Fruit fly (Drosophila melanogaster) whole organism: ENCODE results near the gene tal-1A.

Experiments
- CG8478 ChIP-seq: fragments of >200 bp; optimal IDR thresholded peaks from 2 replicates; lab custom pipeline; 2018; ENCODE audit warnings: inconsistent platforms
- Dll ChIP-seq: fragments of >200 bp; optimal IDR thresholded peaks from 2 replicates; lab custom pipeline; 2017
- EcR ChIP-seq, 2 experiments: fragments of >200 bp; optimal IDR thresholded peaks; 2 replicates each; lab custom pipeline; 2017; ENCODE audit warnings: missing biosample characterization in 2 of 2, missing genetic modification characterization in 2 of 2, missing genetic modification reagents in 2 of 2
- pan ChIP-seq: fragments of >200 bp; optimal IDR thresholded peaks from 2 replicates; lab custom pipeline; 2017
- psq ChIP-seq: fragments of >200 bp; optimal IDR thresholded peaks from 2 replicates; lab custom pipeline; 2017
- usp ChIP-seq: fragments of >200 bp; optimal IDR thresholded peaks from 2 replicates; lab custom pipeline; 2017; ENCODE audit warnings: missing biosample characterization, missing genetic modification characterization, mixed read lengths

Gene tal-1A

DNA sequence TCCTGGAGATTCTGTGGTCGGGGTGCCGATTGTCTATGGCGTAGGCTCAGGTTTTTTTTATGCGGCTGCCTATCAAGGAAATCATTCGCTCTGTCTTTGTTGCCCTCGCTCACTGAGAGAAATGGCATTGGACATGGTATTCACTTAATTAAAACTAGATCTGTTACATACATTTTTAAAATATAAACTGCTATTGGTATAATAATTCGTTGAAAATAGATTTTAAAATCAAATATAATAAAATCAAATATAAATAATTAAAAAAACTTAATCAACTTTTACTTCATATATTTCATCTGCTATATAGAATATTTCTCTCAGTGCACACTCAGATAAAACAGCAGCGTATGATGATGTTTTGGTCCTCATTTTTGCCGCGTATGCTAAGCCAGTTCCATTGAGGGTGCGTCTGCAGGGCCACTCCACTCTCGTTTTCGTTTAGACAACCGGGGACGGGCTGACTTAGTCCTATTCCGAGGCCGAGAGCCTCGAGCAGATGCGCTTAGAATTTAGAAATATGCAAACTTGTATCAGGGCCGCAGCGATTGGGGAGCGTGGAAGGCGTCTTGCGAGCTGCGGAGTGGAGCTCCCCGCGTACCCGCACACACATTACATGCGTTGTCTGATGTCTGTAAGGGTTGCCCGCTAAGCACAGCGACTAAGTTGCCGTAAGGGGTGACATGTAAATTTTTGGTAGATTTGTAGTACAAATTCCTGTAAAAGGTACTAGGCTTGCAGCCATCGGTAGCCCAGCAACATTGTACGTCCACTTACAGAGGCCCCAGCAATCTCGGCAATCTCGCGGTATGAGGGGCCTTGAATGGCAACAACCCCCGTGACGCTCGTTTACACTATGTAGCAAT lies 13.1 kb upstream of the tal-1A start:
- TF ChIP-seq pan (lab: Kevin White, UChicago) (no peak), EcR (GFP tag; optimal IDR thresholded peaks at IDR 0.05; lab: Kevin White, UChicago) (no peak), usp (no peak), Dll (lab: Kevin White, UChicago) (no peak), psq (lab: Kevin White, UChicago) (no peak), CG8478 (lab: Kevin White, UChicago) (no peak)

DNA sequence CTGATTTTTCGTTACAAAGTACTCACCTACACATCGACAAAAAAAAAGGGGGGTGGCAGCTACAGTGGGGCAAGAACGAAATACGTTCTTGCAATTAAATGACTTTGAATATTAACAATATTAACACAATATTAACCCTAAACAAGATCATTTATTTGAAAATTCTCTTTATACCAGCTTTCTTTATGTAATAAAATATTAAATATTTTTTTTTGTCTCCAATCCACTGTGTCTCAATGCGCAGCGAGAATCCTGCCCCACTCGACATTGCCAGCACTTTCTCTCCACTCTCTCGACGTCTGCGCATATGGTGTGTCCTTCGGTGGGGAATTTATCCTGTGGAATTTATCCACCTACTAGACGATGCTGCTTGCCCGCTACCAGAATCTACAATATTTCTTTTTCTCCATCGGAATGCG lies 12.5 kb upstream of the tal-1A start:
- TF ChIP-seq usp (no peak), pan (lab: Kevin White, UChicago) (no peak), psq (lab: Kevin White, UChicago) (no peak), CG8478 (lab: Kevin White, UChicago) (no peak), EcR (GFP tag; optimal IDR thresholded peaks at IDR 0.05; lab: Kevin White, UChicago) (no peak), Dll (lab: Kevin White, UChicago) (no peak)

DNA sequence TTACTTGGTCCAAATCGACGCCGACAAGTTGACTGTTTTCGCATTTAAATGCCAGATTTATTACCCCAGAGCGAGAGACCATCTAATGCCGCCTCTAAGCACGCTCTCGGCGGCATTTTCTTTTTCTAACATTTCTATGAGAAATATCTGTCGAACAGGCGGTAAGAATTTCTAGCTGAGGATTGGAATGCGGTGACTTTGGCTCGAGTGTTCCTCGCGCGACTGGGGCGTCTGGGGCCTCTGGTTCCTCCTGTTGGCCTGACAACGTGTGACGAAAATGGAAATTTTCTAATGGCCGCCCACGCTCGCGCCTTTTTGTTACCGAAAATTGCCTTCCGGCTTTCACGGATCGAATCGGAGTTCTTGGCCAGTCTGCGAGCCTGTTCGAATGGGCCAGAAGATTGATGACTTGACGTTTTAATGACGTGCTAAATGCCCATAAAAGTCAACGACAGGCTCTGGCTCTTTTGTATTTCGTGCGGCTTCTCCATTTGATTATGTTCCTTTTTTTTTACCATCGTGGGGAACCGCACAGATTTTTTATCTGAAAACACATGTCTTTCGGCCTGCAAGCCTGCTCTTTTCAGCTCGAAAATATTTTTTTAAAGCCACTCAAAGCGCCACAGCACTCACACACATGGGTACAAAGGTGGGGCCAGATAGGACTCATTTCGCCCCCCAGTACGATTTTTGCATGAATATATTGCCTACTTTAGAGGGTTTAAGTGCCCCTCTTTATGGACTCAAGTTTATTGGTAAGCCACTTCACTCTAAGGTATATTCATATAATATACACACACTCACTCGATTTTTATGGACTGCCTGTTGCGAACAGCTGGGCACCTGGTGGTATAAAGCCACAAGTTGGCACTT lies 11.5 kb upstream of the tal-1A start:
- no peak for TF ChIP-seq EcR (GFP tag; optimal IDR thresholded peaks at IDR 0.05; lab: Kevin White, UChicago)
- TF ChIP-seq pan (lab: Kevin White, UChicago), result no peak
- no peak for TF ChIP-seq CG8478 (lab: Kevin White, UChicago)
- no peak for TF ChIP-seq psq (lab: Kevin White, UChicago)
- TF ChIP-seq usp, result no peak
- TF ChIP-seq Dll (lab: Kevin White, UChicago), result peak; percentile 10

DNA sequence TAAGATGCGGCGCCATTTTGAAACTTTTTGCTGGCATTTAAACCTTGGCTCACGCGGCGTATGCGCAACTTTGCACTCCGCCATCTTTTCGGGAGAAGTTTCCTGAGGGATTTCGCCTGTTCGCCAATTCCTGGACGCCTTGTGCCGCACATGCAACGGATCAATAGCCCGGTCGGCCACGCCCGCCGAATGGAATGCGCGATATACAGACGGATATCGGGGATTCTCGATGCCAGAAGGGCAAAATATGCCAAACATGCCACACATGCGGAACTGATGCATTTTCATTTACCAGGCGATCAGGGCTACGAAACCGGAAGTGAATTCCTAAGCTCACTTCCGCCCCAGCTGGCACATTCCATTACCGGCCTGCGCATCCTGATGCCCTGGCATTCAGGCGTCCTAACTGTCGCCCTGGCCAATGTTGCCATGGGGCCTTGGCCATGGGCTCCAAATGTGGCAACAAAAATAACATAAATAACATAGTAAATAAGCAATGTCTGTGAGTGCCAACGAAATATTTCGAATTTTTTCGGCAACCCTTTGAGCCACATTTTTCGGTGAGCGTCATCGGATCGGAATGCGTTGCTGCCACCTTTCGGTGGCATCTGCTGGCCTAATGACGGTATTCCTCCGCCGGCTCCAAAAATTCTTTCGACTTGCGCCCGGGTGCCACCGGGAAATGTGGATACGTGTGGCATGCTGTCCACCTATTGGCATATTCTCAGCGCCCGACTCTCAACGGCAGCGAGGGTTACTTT lies 10.7 kb upstream of the tal-1A start:
- no peak for TF ChIP-seq psq (lab: Kevin White, UChicago)
- no peak for TF ChIP-seq CG8478 (lab: Kevin White, UChicago)
- no peak for TF ChIP-seq pan (lab: Kevin White, UChicago)
- no peak for TF ChIP-seq Dll (lab: Kevin White, UChicago)

DNA sequence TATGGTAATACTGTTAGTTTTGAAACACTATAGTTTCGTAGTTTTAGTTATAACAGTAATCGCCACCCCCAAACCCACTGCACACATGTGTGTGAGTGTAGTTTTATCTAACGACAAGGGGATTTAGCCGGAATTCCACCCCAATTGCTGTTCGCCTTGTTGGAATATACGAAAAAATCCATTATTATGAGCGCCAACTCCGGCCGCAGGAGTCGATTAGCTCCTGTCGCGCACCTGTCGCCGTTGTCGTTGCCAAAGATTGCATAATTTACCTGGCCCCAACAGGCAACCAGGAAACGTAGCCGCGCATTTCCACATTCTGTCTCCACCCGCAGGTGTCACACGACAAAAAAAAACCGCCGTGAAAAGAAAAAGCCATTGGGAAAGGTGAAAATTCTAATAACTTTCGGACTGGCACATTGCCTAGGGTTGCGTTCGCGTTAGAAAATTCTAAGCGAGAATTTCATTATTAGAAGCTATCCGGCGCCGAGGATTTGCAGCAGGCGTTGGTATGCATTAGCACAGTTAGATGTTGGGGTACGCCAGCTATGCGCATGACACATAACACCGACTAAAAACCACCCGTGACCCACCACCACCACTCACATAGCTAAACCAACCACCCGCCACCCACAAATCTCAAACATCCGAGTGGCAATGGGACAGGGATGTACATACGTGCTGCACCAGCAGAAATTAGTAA lies 9.6 kb upstream of the tal-1A start:
- TF ChIP-seq psq (lab: Kevin White, UChicago) (no peak), CG8478 (lab: Kevin White, UChicago) (no peak), usp (no peak), pan (lab: Kevin White, UChicago) (no peak), EcR (GFP tag; optimal IDR thresholded peaks at IDR 0.05; lab: Kevin White, UChicago) (no peak), Dll (lab: Kevin White, UChicago) (no peak)

DNA sequence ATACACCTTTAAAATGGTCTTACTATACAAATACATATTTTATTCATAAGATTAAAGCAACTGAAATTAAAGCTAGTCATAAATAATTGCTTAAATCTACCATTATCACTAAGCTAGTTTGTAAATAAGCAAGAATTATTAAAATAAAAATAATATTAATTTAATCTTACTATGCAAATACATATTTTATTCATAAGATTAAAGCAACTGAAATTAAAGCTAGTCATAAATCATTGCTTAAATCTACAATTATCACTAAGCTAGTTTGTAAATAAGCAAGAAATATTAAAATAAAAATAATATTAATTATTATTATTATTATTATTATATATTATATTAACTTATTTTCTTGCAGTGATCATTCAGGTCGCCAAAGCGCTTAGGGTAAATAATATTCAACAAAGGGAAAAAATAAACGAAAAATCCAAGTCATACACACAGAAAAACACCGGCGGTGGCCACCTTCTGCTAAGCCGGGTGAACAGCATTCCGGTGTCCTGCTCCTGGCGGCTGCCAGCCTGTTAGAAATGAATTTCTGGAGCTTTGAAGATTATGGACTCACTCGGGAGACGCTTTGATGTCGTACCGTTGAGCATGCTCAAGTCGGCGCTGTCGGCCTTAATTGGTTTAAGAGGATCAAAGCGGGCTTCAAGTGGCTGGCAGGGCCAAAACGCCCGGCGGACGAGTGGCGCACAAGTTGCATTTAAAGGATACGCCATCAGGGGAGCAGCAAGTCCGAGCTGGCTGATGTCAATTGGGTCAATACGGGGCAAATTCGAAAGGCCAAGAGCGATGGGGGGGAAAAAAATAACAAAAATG lies 8.8 kb upstream of the tal-1A start:
- TF ChIP-seq Dll (lab: Kevin White, UChicago) (no peak), usp (no peak), CG8478 (lab: Kevin White, UChicago) (no peak), pan (lab: Kevin White, UChicago) (no peak), psq (lab: Kevin White, UChicago) (no peak), EcR (GFP tag; optimal IDR thresholded peaks at IDR 0.05; lab: Kevin White, UChicago) (no peak)

DNA sequence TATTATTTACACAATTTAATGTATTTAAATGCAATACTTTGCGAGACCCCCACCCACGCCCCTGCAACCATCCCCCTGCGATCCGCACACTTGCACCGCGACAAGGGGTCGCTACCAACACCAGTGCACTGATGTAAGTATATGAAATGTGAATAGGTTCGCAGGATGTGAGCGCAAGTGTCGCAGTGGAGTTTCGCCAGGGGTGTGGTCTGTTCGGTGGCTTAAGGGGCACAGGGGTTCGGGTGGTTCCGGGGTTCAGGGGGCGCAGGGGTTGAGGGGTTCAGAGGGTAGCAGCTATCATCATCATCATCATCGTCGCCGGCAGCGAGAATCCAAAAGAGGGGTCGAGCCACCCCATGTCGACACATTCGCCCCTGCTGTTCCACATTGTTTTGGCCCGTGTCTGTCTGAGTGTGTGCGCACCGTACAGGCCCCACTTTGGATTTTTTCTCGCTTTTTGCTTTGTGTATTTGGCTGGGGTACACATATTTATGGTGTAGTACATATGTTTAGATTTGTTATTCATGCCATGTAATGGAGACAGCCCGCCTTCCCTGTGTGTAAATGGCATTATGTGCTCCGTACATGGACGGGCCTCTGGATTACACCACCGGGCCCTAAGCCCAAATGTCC lies 7.8 kb upstream of the tal-1A start:
- TF ChIP-seq CG8478 (lab: Kevin White, UChicago) (no peak), psq (lab: Kevin White, UChicago) (no peak), pan (lab: Kevin White, UChicago) (no peak), usp (no peak), EcR (GFP tag; optimal IDR thresholded peaks at IDR 0.05; lab: Kevin White, UChicago) (no peak), Dll (lab: Kevin White, UChicago) (no peak)

DNA sequence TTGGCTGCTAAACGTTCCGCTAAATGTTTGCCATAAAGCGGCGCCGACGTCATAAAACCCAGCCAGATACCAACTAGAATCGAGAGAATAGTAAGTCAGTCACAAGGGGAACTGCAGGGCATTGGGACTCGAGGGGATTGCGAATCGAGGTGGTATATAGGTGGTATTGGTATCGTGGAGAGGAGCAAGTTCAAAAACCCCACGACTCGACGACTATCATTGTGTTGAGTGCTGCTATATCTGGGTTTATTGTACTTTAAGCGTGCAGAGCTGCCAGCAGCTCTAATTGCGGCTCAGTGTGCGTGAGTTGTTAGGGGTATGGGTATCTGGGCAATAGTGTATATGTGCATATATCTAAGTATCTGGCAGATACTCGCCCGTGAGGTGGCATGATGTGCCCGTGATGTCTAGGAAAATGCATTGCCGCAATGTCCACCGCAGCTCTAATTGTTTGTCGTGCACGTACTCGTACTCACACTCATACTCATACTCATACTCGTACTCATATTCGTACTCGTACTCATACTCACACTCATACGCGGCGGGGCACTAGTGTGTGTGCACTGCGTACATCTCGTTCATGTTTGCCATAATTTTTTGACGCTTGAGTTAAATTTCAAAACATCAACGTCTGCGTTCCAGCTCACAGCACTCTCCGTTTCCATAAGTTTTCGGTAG lies 6.7 kb upstream of the tal-1A start:
- TF ChIP-seq EcR (GFP tag; optimal IDR thresholded peaks at IDR 0.05; lab: Kevin White, UChicago) (peak in 1 of 2 experiments; percentile 93), psq (lab: Kevin White, UChicago) (no peak)

DNA sequence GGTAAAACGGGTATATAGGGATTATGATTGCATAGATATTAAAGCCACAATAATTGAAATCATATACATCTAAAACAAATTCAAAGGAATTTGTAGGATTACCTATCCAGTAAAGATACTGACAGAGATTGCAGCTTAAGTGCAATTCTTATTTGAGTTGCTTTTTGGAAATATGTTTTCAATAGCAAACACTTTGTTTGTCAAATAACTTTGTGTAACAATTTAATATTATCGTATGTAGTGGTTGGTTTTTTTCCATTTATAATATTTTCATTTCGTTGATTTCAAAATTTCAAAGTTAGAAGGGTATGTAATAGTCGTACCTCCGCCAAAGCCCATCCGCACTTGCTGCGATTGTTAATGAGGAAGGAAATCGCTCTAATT lies 6.2 kb upstream of the tal-1A start:
- TF ChIP-seq Dll (lab: Kevin White, UChicago), result no peak
- peak; percentile 25 for TF ChIP-seq pan (lab: Kevin White, UChicago)
- no peak for TF ChIP-seq usp
- no peak for TF ChIP-seq EcR (GFP tag; optimal IDR thresholded peaks at IDR 0.05; lab: Kevin White, UChicago)
